Fruit fly (Drosophila melanogaster): ENCODE results near the gene Xport-A.

Xport-A gene

dm6 chr3R:19934840-19935776, 19.9 kb upstream of the Xport-A start, which contains the start of gene mira (continued):
- TF ChIP-seq lbe (GFP tag; optimal IDR thresholded peaks at IDR 0.05) (no peak), seq (GFP tag; IDR thresholded peaks at IDR 0.05) (peak; percentile 41; the same call in 1 of the 2 replicates), mam (GFP tag; optimal IDR thresholded peaks at IDR 0.05) (no peak), CG1832 (GFP tag; optimal IDR thresholded peaks at IDR 0.05) (peak; percentile 84), CG33557 (GFP tag; optimal IDR thresholded peaks at IDR 0.05) (peak; percentile 41), da (GFP tag; optimal IDR thresholded peaks at IDR 0.05) (peak; percentile 19), HLHmδ (GFP tag; optimal IDR thresholded peaks at IDR 0.05) (peak; percentile 87), CG3726 (GFP tag; IDR thresholded peaks at IDR 0.05) (no peak), CG12155 (GFP tag; optimal IDR thresholded peaks at IDR 0.05) (no peak), CG2712 (tag; optimal IDR thresholded peaks at IDR 0.05) (peak; percentile 44), CG17385 (GFP tag; optimal IDR thresholded peaks at IDR 0.05) (no peak), trh (GFP tag; optimal IDR thresholded peaks at IDR 0.05) (no peak), CG10979 (tag; optimal IDR thresholded peaks at IDR 0.05) (peak; percentile 39), row (GFP tag; IDR thresholded peaks at IDR 0.05) (peak; percentile 31; the same call in 1 of the 3 replicates), Ssrp (tag; optimal IDR thresholded peaks at IDR 0.05) (peak; percentile 3), Atf3 (GFP tag; optimal IDR thresholded peaks at IDR 0.05) (no peak), CG34422 (GFP tag; IDR thresholded peaks at IDR 0.05) (no peak), CG8765 (GFP tag; IDR thresholded peaks at IDR 0.05) (peak; percentile 32; the same call in 1 of the 2 replicates), CG10274 (GFP tag; optimal IDR thresholded peaks at IDR 0.05) (no peak), CG7357 (GFP tag; IDR thresholded peaks at IDR 0.05) (no peak), CG13775 (GFP tag; optimal IDR thresholded peaks at IDR 0.05) (peak; percentile 27), NK7.1 (GFP tag; optimal IDR thresholded peaks at IDR 0.05) (no peak), CG15479 (GFP tag; optimal IDR thresholded peaks at IDR 0.05) (peak; percentile 31), CG18262 (tag; optimal IDR thresholded peaks at IDR 0.05) (peak; percentile 56), Med (GFP tag) (peak; percentile 23), crc (GFP tag; optimal IDR thresholded peaks at IDR 0.05) (no peak), CG12391 (tag; optimal IDR thresholded peaks at IDR 0.05) (peak; percentile 26), CG15696 (tag; optimal IDR thresholded peaks at IDR 0.05) (peak; percentile 59), CoRest (tag; optimal IDR thresholded peaks at IDR 0.05) (peak; percentile 25), CG17361 (GFP tag; IDR thresholded peaks at IDR 0.05) (peak; percentile 20; the same call in 1 of the 3 replicates), ranshi (GFP tag; IDR thresholded peaks at IDR 0.05) (no peak), prd (optimal IDR thresholded peaks at IDR 0.05) (no peak), prd (GFP tag; IDR thresholded peaks at IDR 0.05) (peak; percentile 22; the same call in 1 of the 3 replicates), CG14667 (GFP tag; IDR thresholded peaks at IDR 0.05) (no peak), CG9727 (GFP tag; optimal IDR thresholded peaks at IDR 0.05) (peak; percentile 73), CG2875 (GFP tag; optimal IDR thresholded peaks at IDR 0.05) (no peak), nmo (GFP tag; optimal IDR thresholded peaks at IDR 0.05) (peak; percentile 57), Doc3 (GFP tag; IDR thresholded peaks at IDR 0.05; ENCODE audit: partially characterized antibody) (no peak)

- TF ChIP-seq crol (GFP tag; IDR thresholded peaks at IDR 0.05): peak; percentile 23; the same call in 1 of the 2 replicates
- TF ChIP-seq CG3847 (GFP tag; IDR thresholded peaks at IDR 0.05): no peak
- TF ChIP-seq CG12104 (GFP tag; optimal IDR thresholded peaks at IDR 0.05): no peak
- TF ChIP-seq CG6272 (GFP tag; IDR thresholded peaks at IDR 0.05): no peak
- TF ChIP-seq Elba2 (GFP tag; optimal IDR thresholded peaks at IDR 0.05): no peak
- TF ChIP-seq CG4404 (GFP tag; IDR thresholded peaks at IDR 0.05): no peak
- TF ChIP-seq CG14050 (GFP tag; IDR thresholded peaks at IDR 0.05): no peak
- no peak for TF ChIP-seq CG6813 (GFP tag; optimal IDR thresholded peaks at IDR 0.05)
- no peak for TF ChIP-seq CG13775 (GFP tag; optimal IDR thresholded peaks at IDR 0.05)
- TF ChIP-seq ci (GFP tag; IDR thresholded peaks at IDR 0.05): no peak
- no peak for TF ChIP-seq ro (GFP tag; IDR thresholded peaks at IDR 0.05)
- TF ChIP-seq CG16813 (GFP tag; IDR thresholded peaks at IDR 0.05; ENCODE audit: partially characterized antibody): no peak
- TF ChIP-seq Oli (tag; optimal IDR thresholded peaks at IDR 0.05): no peak
- TF ChIP-seq emc (GFP tag; optimal IDR thresholded peaks at IDR 0.05): no peak
Observed at dm6 chr3R:19932169-19932568, 17.0 kb upstream of the Xport-A start.

Data from whole organism, embryonic.